Worm (Caenorhabditis elegans): ENCODE data around the gene cyp-35C1.

ce11 chrV:13931225-13931624 is 32.9 kb upstream of the cyp-35C1 start, which contains the start of gene C06B3.16:
- TF ChIP-seq ces-1 (GFP tag; optimal IDR thresholded peaks at IDR 0.05) (no peak), nhr-76 (tag; optimal IDR thresholded peaks at IDR 0.05) (no peak), pha-4 (tag; optimal IDR thresholded peaks at IDR 0.05) (no peak), unc-62 (GFP tag; optimal IDR thresholded peaks at IDR 0.05) (no peak)

Measured in whole organism, mixed stage, embryonic.